Fruit fly (Drosophila melanogaster) whole organism, embryonic: ENCODE data around the gene iav.
A peak's percentile ranks its signal among the peaks of the same experiment; 100 is the strongest.

Experiments used
- Abd-B ChIP-seq: fragments of 200-800 bp; sonication (Bioruptor generic); optimal IDR thresholded peaks from 2 replicates; lab custom pipeline; 2018; ENCODE audit warnings: missing biosample characterization, mild to moderate bottlenecking, missing genetic modification characterization, moderate library complexity
- Bgb ChIP-seq: fragments of 200-800 bp; sonication (Bioruptor generic); IDR thresholded peaks from 2 replicates; pipeline ENCODE4 v1.3.6; 2022; ENCODE audit warnings: missing biosample characterization, missing genetic modification characterization; ENCODE audit not compliant: partially characterized antibody
- Blimp-1 ChIP-seq: fragments of 200-800 bp; sonication (Bioruptor generic); optimal IDR thresholded peaks from 3 replicates; lab custom pipeline; 2018; ENCODE audit warnings: missing biosample characterization, missing genetic modification characterization, mild to moderate bottlenecking, moderate library complexity, missing genetic modification reagents
- BtbVII ChIP-seq: fragments of 200-800 bp; sonication (Bioruptor generic); optimal IDR thresholded peaks from 3 replicates; lab custom pipeline; 2017; ENCODE audit warnings: missing biosample characterization, mild to moderate bottlenecking, missing genetic modification characterization
- CG10274 ChIP-seq: fragments of 200-800 bp; sonication (Bioruptor generic); optimal IDR thresholded peaks from 3 replicates; lab custom pipeline; 2017; ENCODE audit warnings: missing biosample characterization, mild to moderate bottlenecking, missing genetic modification characterization
- CG10431 ChIP-seq: fragments of 200-800 bp; sonication (Bioruptor generic); optimal IDR thresholded peaks from 3 replicates; lab custom pipeline; 2018; ENCODE audit warnings: missing biosample characterization, mild to moderate bottlenecking, missing genetic modification characterization
- CG11247 ChIP-seq: fragments of 200-800 bp; sonication (Bioruptor generic); IDR thresholded peaks from 2 replicates; pipeline ENCODE4 v1.3.6; 2022; ENCODE audit warnings: missing biosample characterization, missing genetic modification characterization
- CG11398 ChIP-seq: fragments of 200-800 bp; sonication (Bioruptor generic); optimal IDR thresholded peaks from 2 replicates; lab custom pipeline; 2016; ENCODE audit warnings: missing biosample characterization, missing genetic modification characterization
- CG11560 ChIP-seq: fragments of 200-800 bp; sonication (Bioruptor generic); IDR thresholded peaks from 3 replicates; pipeline ENCODE4 v1.3.6; 2022; ENCODE audit warnings: missing biosample characterization, missing genetic modification characterization
- CG11723 ChIP-seq: fragments of 200-800 bp; sonication (Bioruptor generic); optimal IDR thresholded peaks from 2 replicates; lab custom pipeline; 2017; ENCODE audit warnings: missing biosample characterization, mild to moderate bottlenecking, missing genetic modification characterization
- CG13424 ChIP-seq: fragments of 200-800 bp; sonication (Bioruptor generic); optimal IDR thresholded peaks from 2 replicates; lab custom pipeline; 2019; ENCODE audit warnings: missing biosample characterization, mild to moderate bottlenecking, missing genetic modification characterization, moderate library complexity
- CG13894 ChIP-seq: fragments of 200-800 bp; sonication (Bioruptor generic); optimal IDR thresholded peaks from 3 replicates; lab custom pipeline; 2018; ENCODE audit warnings: missing biosample characterization, mild to moderate bottlenecking, missing genetic modification characterization, moderate library complexity
- CG18599 ChIP-seq: fragments of 200-800 bp; sonication (Bioruptor generic); optimal IDR thresholded peaks from 3 replicates; lab custom pipeline; 2017; ENCODE audit warnings: missing biosample characterization, missing genetic modification characterization, mild to moderate bottlenecking, moderate library complexity, missing genetic modification reagents
- CG2120 ChIP-seq: fragments of 200-800 bp; sonication (Bioruptor generic); optimal IDR thresholded peaks from 3 replicates; lab custom pipeline; 2016; ENCODE audit warnings: missing biosample characterization, missing genetic modification characterization
- CG31388 ChIP-seq: fragments of 200-800 bp; sonication (Bioruptor generic); optimal IDR thresholded peaks from 2 replicates; lab custom pipeline; 2016; ENCODE audit warnings: missing biosample characterization, missing genetic modification characterization
- CG4328 ChIP-seq: fragments of 200-800 bp; sonication (Bioruptor generic); optimal IDR thresholded peaks from 3 replicates; lab custom pipeline; 2017; ENCODE audit warnings: missing biosample characterization, missing genetic modification reagents, missing genetic modification characterization
- CG4424 ChIP-seq: fragments of 200-800 bp; sonication (Bioruptor generic); optimal IDR thresholded peaks from 3 replicates; lab custom pipeline; 2016; ENCODE audit warnings: missing biosample characterization, missing genetic modification characterization
- CG5953 ChIP-seq: fragments of 200-800 bp; sonication (Bioruptor generic); IDR thresholded peaks from 2 replicates; pipeline ENCODE4 v1.3.6; 2022; ENCODE audit warnings: missing biosample characterization, missing genetic modification characterization
- CG9876 ChIP-seq: fragments of 200-800 bp; sonication (Bioruptor generic); optimal IDR thresholded peaks from 2 replicates; lab custom pipeline; 2016; ENCODE audit warnings: missing biosample characterization, missing genetic modification characterization
- CkIIα-i1 ChIP-seq: fragments of 200-800 bp; sonication (Bioruptor generic); IDR thresholded peaks from 2 replicates; pipeline ENCODE4 v1.3.6; 2022; ENCODE audit warnings: missing biosample characterization, missing genetic modification characterization
- Dip3 ChIP-seq: fragments of 200-800 bp; sonication (Bioruptor generic); optimal IDR thresholded peaks from 3 replicates; lab custom pipeline; 2016; ENCODE audit warnings: missing biosample characterization, missing genetic modification characterization
- Elba2 ChIP-seq: fragments of 200-800 bp; sonication (Bioruptor generic); optimal IDR thresholded peaks from 3 replicates; lab custom pipeline; 2016; ENCODE audit warnings: missing biosample characterization, missing genetic modification characterization
- Ets65A ChIP-seq: fragments of 200-800 bp; sonication (Bioruptor generic); peaks from one replicate; lab custom pipeline; 2016; ENCODE audit warnings: missing biosample characterization, missing genetic modification characterization
- Gug ChIP-seq: fragments of 200-800 bp; sonication (Bioruptor generic); IDR thresholded peaks from 4 replicates; pipeline ENCODE4 v1.3.6; 2022; ENCODE audit warnings: missing biosample characterization, missing genetic modification characterization
- H2.0 ChIP-seq: fragments of 200-800 bp; sonication (Bioruptor generic); IDR thresholded peaks from 2 replicates; pipeline ENCODE4 v1.3.6; 2022; ENCODE audit warnings: missing biosample characterization, missing genetic modification characterization
- NK7.1 ChIP-seq: fragments of 200-800 bp; sonication (Bioruptor generic); optimal IDR thresholded peaks from 3 replicates; lab custom pipeline; 2016; ENCODE audit warnings: missing biosample characterization, missing genetic modification characterization
- Oaz ChIP-seq: fragments of 200-800 bp; sonication (Bioruptor generic); IDR thresholded peaks from 2 replicates; pipeline ENCODE4 v1.3.6; 2022; ENCODE audit warnings: missing biosample characterization, missing genetic modification characterization
- Spps ChIP-seq: fragments of 200-800 bp; sonication (Bioruptor generic); optimal IDR thresholded peaks from 2 replicates; lab custom pipeline; 2018; ENCODE audit warnings: missing biosample characterization, mild to moderate bottlenecking, missing genetic modification characterization
- Sry-δ ChIP-seq: fragments of 200-800 bp; sonication (Bioruptor generic); optimal IDR thresholded peaks from 2 replicates; lab custom pipeline; 2016; ENCODE audit warnings: missing biosample characterization, missing genetic modification characterization
- Tbp ChIP-seq: fragments of >200 bp; optimal IDR thresholded peaks from 2 replicates; lab custom pipeline; 2018; ENCODE audit warnings: missing biosample characterization, missing genetic modification characterization
- aop ChIP-seq: fragments of 200-800 bp; sonication (Bioruptor generic); IDR thresholded peaks from 2 replicates; pipeline ENCODE4 v1.3.6; 2022; ENCODE audit warnings: missing biosample characterization, missing genetic modification characterization
- ap ChIP-seq: fragments of 200-800 bp; sonication (Bioruptor generic); IDR thresholded peaks from 2 replicates; pipeline ENCODE4 v1.3.6; 2022; ENCODE audit warnings: missing biosample characterization, missing genetic modification characterization
- ara ChIP-seq: fragments of 200-800 bp; sonication (Bioruptor generic); IDR thresholded peaks from 2 replicates; pipeline ENCODE4 v1.3.6; 2022; ENCODE audit warnings: missing biosample characterization, missing genetic modification characterization
- bowl ChIP-seq: fragments of 200-800 bp; sonication (Bioruptor generic); IDR thresholded peaks from 2 replicates; pipeline ENCODE4 v1.3.6; 2022; ENCODE audit warnings: missing biosample characterization, missing genetic modification characterization
- dati ChIP-seq: fragments of 200-800 bp; sonication (Bioruptor generic); IDR thresholded peaks from 2 replicates; pipeline ENCODE4 v1.3.6; 2022; ENCODE audit warnings: missing biosample characterization, missing genetic modification characterization
- dmrt99B ChIP-seq: fragments of 200-800 bp; sonication (Bioruptor generic); optimal IDR thresholded peaks from 2 replicates; lab custom pipeline; 2018; ENCODE audit warnings: missing biosample characterization, mild to moderate bottlenecking, missing genetic modification characterization, moderate library complexity
- ham ChIP-seq: fragments of 200-800 bp; sonication (Bioruptor generic); IDR thresholded peaks from 2 replicates; pipeline ENCODE4 v1.3.6; 2022; ENCODE audit warnings: missing biosample characterization, missing genetic modification characterization
- hkb ChIP-seq, 2 experiments: fragments of 200-800 bp in 1 of 2; fragments of >200 bp in 1 of 2; sonication (Bioruptor generic) in 1 of 2; IDR thresholded peaks in 1 of 2; optimal IDR thresholded peaks in 1 of 2; 2 replicates each; pipeline versions ENCODE4 v1.3.6 to Lab custom; 2017 to 2022; ENCODE audit warnings: missing biosample characterization in 1 of 2, missing genetic modification characterization in 1 of 2
- klu ChIP-seq: fragments of 200-800 bp; sonication (Bioruptor generic); IDR thresholded peaks from 2 replicates; pipeline ENCODE4 v1.3.6; 2022; ENCODE audit warnings: missing biosample characterization, missing genetic modification characterization
- mirr ChIP-seq: fragments of 200-800 bp; sonication (Bioruptor generic); optimal IDR thresholded peaks from 3 replicates; lab custom pipeline; 2018; ENCODE audit warnings: missing biosample characterization, mild to moderate bottlenecking, missing genetic modification characterization
- pros ChIP-seq: fragments of 200-800 bp; sonication (Bioruptor generic); optimal IDR thresholded peaks from 3 replicates; lab custom pipeline; 2019; ENCODE audit warnings: missing biosample characterization, mild to moderate bottlenecking, missing genetic modification characterization, moderate library complexity
- sens ChIP-seq: fragments of 200-800 bp; sonication (Bioruptor generic); peaks from one replicate; lab custom pipeline; 2016; ENCODE audit warnings: missing biosample characterization, missing genetic modification characterization
- sob ChIP-seq: fragments of 200-800 bp; sonication (Bioruptor generic); IDR thresholded peaks from 2 replicates; pipeline ENCODE4 v1.3.6; 2022; ENCODE audit warnings: missing biosample characterization, missing genetic modification characterization
- toy ChIP-seq: fragments of 200-800 bp; sonication (Bioruptor generic); IDR thresholded peaks from 2 replicates; pipeline ENCODE4 v1.3.6; 2022; ENCODE audit warnings: missing biosample characterization, missing genetic modification characterization
- ttk ChIP-seq: fragments of 200-800 bp; sonication (Bioruptor generic); IDR thresholded peaks from 2 replicates; pipeline ENCODE4 v2.1.2; 2022; ENCODE audit warnings: missing biosample characterization, missing genetic modification characterization
- wdn ChIP-seq: fragments of 200-800 bp; sonication (Bioruptor generic); IDR thresholded peaks from 2 replicates; pipeline ENCODE4 v1.3.6; 2022; ENCODE audit warnings: missing biosample characterization, missing genetic modification characterization
- z ChIP-seq: fragments of 200-800 bp; sonication (Bioruptor generic); IDR thresholded peaks from 3 replicates; pipeline ENCODE4 v1.3.6; 2022; ENCODE audit warnings: missing biosample characterization, missing genetic modification characterization
- zen ChIP-seq: fragments of 200-800 bp; sonication (Bioruptor generic); optimal IDR thresholded peaks from 3 replicates; lab custom pipeline; 2018; ENCODE audit warnings: missing biosample characterization, mild to moderate bottlenecking, missing genetic modification characterization, moderate library complexity
- zen2 ChIP-seq: fragments of 200-800 bp; sonication (Bioruptor generic); IDR thresholded peaks from 3 replicates; pipeline ENCODE4 v1.3.6; 2022; ENCODE audit warnings: missing biosample characterization, missing genetic modification characterization; ENCODE audit not compliant: partially characterized antibody

iav gene

DNA sequence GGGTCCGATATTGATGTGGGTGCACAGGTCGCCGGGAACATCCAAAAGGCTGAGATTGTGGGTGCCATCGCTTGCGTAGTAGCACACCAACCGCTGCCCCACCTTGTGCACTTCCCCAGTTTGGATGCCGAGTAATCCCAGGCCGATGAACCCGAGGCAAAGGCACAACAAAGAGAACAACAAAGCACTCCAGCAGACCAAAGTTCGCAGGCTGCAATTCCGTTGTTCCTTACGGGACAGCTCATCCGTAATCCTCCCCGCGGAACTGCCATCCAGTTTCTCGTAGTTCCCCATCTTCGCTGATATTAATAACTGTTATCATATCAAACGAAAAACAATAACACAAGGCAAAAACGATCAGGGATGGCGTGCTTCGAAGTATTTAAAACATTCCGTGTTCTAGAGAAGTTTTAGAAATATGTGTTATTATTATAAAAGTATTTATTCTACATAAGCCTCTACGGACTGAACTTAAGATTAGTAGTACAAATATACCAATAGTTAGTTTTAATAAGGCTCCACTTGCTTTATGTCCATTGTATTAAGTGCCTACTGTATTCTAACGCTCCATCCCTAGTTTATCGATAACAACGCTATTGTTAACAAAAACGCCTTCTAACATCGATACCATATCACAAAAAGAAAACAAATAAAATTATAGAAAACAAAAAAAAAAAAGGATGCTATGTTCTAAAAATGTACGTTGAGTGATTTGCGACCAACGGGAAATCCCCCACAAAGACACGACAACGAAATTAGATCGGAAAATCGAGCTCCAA lies 35.6 kb downstream of the iav start, which contains the start of the genes Cht11 and CG4558 (continued):
- TF ChIP-seq ap (peak; percentile 63), pros (GFP tag; lab: Kevin White, UChicago) (no peak), bowl (no peak), CG13424 (tag; lab: Kevin White, UChicago) (peak; percentile 88), dati (GFP tag; lab: Robert Waterston, UW) (no peak), CG9876 (GFP tag; lab: Kevin White, UChicago) (no peak), aop (no peak), Spps (tag; lab: Kevin White, UChicago) (peak; percentile 64), sob (GFP tag; lab: Robert Waterston, UW) (peak; percentile 89), zen (peak; percentile 62), CG4424 (GFP tag; lab: Kevin White, UChicago) (peak; percentile 75), klu (GFP tag; lab: Robert Waterston, UW) (peak; percentile 64), CG18599 (GFP tag; lab: Kevin White, UChicago) (peak; percentile 82), sens (peak; percentile 93), CG2120 (GFP tag; lab: Kevin White, UChicago) (peak; percentile 90), Ets65A (GFP tag; lab: Kevin White, UChicago) (peak; percentile 95), BtbVII (GFP tag; lab: Kevin White, UChicago) (peak; percentile 71), CG10431 (peak; percentile 54), Tbp (no peak), Elba2 (GFP tag; lab: Kevin White, UChicago) (no peak), toy (GFP tag; lab: Robert Waterston, UW) (peak; percentile 30; the same call in 1 of the 2 replicates), dmrt99B (tag; lab: Kevin White, UChicago) (peak; percentile 80), CG11723 (GFP tag; lab: Kevin White, UChicago) (peak; percentile 10), CG11398 (no peak), NK7.1 (no peak), zen2 (GFP tag; lab: Robert Waterston, UW) (no peak; the same call in 2 of the 3 replicates), Sry-δ (GFP tag; lab: Kevin White, UChicago) (peak; percentile 59), CG13894 (tag; lab: Kevin White, UChicago) (peak; percentile 82), CG11247 (peak; percentile 76), z (GFP tag; lab: Robert Waterston, UW) (no peak), CkIIα-i1 (GFP tag; lab: Robert Waterston, UW) (no peak), ham (GFP tag; lab: Robert Waterston, UW) (no peak), mirr (GFP tag; lab: Kevin White, UChicago) (peak; percentile 51), Blimp-1 (peak; percentile 74), CG31388 (peak; percentile 41), H2.0 (GFP tag; lab: Robert Waterston, UW) (peak; percentile 75), hkb (optimal IDR thresholded peaks at IDR 0.05; lab: Kevin White, UChicago) (no peak), hkb (GFP tag; IDR thresholded peaks at IDR 0.05; lab: Robert Waterston, UW) (peak; percentile 84), ara (peak; percentile 72), Abd-B (GFP tag; lab: Kevin White, UChicago) (peak; percentile 82), Oaz (GFP tag; lab: Robert Waterston, UW) (peak; percentile 50; the same call in 1 of the 2 replicates), Dip3 (GFP tag; lab: Kevin White, UChicago) (peak; percentile 64), Gug (GFP tag; lab: Robert Waterston, UW) (peak; percentile 72), CG4328 (GFP tag; lab: Kevin White, UChicago) (peak; percentile 68), CG11560 (tag; lab: Robert Waterston, UW) (peak; percentile 68), CG10274 (GFP tag; lab: Kevin White, UChicago) (peak; percentile 26), Bgb (0 out of 2 replicates have a peak, but pooled peaks have one; percentile 20), wdn (GFP tag; lab: Robert Waterston, UW) (peak; percentile 72), CG5953 (GFP tag; lab: Robert Waterston, UW) (no peak), ttk (GFP tag; lab: Robert Waterston, UW) (peak; percentile 67; the same call in 1 of the 2 replicates)
